Worm (Caenorhabditis elegans) whole organism, L3 larva: ENCODE data around the gene F13H6.5.

Experiments
- ZK546.5 ChIP-seq: sonication (generic microtip); optimal IDR thresholded peaks from 2 replicates; lab custom pipeline; 2017; ENCODE audit warnings: missing biosample characterization, missing genetic modification characterization
- aly-2 ChIP-seq: fragments of 150-350 bp; optimal IDR thresholded peaks from 2 replicates; lab custom pipeline; 2014; ENCODE audit warnings: missing biosample characterization, missing genetic modification characterization
- egl-27 ChIP-seq: sonication (generic microtip); optimal IDR thresholded peaks from 4 replicates; lab custom pipeline; 2017; ENCODE audit warnings: missing biosample characterization, missing genetic modification reagents, missing genetic modification characterization
- egl-5 ChIP-seq: fragments of 150-350 bp; optimal IDR thresholded peaks from 2 replicates; lab custom pipeline; 2017; ENCODE audit warnings: missing biosample characterization, missing genetic modification reagents, missing genetic modification characterization, inconsistent platforms
- elt-1 ChIP-seq: fragments of 150-350 bp; optimal IDR thresholded peaks from 2 replicates; lab custom pipeline; 2014; ENCODE audit warnings: missing biosample characterization, missing genetic modification characterization
- fkh-10 ChIP-seq: sonication (generic microtip); optimal IDR thresholded peaks from 2 replicates; lab custom pipeline; 2017; ENCODE audit warnings: missing biosample characterization, missing genetic modification reagents, missing genetic modification characterization
- fkh-2 ChIP-seq: fragments of 150-350 bp; optimal IDR thresholded peaks from 2 replicates; lab custom pipeline; 2014; ENCODE audit warnings: missing biosample characterization, missing genetic modification reagents, missing genetic modification characterization
- fos-1 ChIP-seq: fragments of 150-350 bp; optimal IDR thresholded peaks from 2 replicates; lab custom pipeline; 2014; ENCODE audit warnings: missing biosample characterization, missing genetic modification characterization
- nhr-25 ChIP-seq: sonication (generic microtip); optimal IDR thresholded peaks from 2 replicates; lab custom pipeline; 2017; ENCODE audit warnings: missing biosample characterization, missing genetic modification characterization
- tbx-2 ChIP-seq: sonication (generic microtip); optimal IDR thresholded peaks from 2 replicates; lab custom pipeline; 2016; ENCODE audit warnings: mild to moderate bottlenecking, missing genetic modification characterization, missing compliant biosample characterization
- ztf-4 ChIP-seq: fragments of 150-350 bp; optimal IDR thresholded peaks from 2 replicates; lab custom pipeline; 2014; ENCODE audit warnings: missing biosample characterization, missing genetic modification characterization

DNA sequence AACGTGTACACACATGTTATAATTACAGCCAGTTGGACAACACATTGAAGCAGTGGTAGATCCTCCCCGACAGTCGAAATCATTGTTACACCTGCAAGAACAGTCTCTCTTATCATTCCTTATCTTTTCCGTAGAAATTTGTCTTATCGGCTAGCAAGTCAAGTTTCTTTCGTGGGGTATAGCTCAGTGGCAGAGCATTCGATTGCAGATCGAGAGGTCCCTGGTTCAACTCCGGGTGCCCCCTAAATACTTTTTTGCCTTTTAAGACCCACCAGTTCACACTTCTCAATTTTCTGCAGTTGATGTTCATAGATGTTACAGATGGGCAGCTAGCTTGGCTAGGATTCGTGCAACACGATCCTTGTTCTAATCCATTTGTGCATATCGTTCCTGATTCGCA, 39.5 kb downstream of the F13H6.5 start:
- TF ChIP-seq egl-5, result no peak
- TF ChIP-seq nhr-25 (tag; lab: Kevin White, UChicago), result no peak
- TF ChIP-seq fkh-10 (GFP tag; lab: Kevin White, UChicago), result no peak
- TF ChIP-seq tbx-2 (tag; lab: Kevin White, UChicago), result no peak
- TF ChIP-seq ZK546.5 (tag; lab: Kevin White, UChicago), result no peak
- TF ChIP-seq fkh-2, result no peak
- TF ChIP-seq ztf-4 (tag; lab: Kevin White, UChicago), result no peak
- TF ChIP-seq aly-2 (tag; lab: Kevin White, UChicago), result no peak
- TF ChIP-seq elt-1 (tag; lab: Kevin White, UChicago), result no peak
- no peak for TF ChIP-seq egl-27 (tag; lab: Kevin White, UChicago)
- no peak for TF ChIP-seq fos-1 (tag; lab: Kevin White, UChicago)
